Worm (Caenorhabditis elegans): ENCODE measurements around the gene scl-6.

scl-6 gene

DNA sequence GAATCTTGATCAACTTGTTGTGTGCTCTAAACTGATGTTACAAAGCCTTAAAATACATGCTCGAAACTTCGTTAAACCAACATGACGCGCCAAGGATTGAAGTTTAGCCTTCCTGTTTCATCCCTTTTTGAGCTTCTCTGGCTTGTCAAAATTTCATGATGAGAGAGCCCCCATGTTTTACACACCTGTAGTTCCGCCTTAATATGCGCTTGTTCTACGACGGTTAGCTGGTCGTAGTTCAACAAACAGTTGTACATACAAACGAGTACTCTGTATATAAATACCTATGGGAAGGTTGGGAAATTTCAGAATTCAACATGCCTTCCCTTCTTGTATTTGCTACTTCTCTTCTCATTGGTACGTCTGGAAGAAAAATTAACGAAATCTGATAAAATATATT is at the start of gene scl-6:
Gene scl-6, plus strand, starts transcription at position 301 of the 400 bp plus-strand sequence.
- TF ChIP-seq nhr-232 (tag; optimal IDR thresholded peaks at IDR 0.05) (no peak), C08G9.2 (tag; optimal IDR thresholded peaks at IDR 0.05) (no peak), hlh-13 (GFP tag; optimal IDR thresholded peaks at IDR 0.05) (no peak), fkh-6 (tag; optimal IDR thresholded peaks at IDR 0.05) (no peak), ceh-22 (tag; optimal IDR thresholded peaks at IDR 0.05) (no peak), sox-2 (GFP tag; IDR thresholded peaks at IDR 0.05) (no peak), ref-2 (tag; optimal IDR thresholded peaks at IDR 0.05) (no peak), unc-3 (GFP tag; conservative IDR thresholded peaks at IDR 0.05) (no peak), unc-3 (tag; optimal IDR thresholded peaks at IDR 0.05) (no peak), ceh-34 (tag; optimal IDR thresholded peaks at IDR 0.05) (no peak), ztf-16 (tag; optimal IDR thresholded peaks at IDR 0.05) (no peak), ceh-6 (GFP tag; optimal IDR thresholded peaks at IDR 0.05) (no peak), ceh-19 (GFP tag; optimal IDR thresholded peaks at IDR 0.05) (no peak), pat-9 (tag; optimal IDR thresholded peaks at IDR 0.05) (no peak), ceh-45 (GFP tag; IDR thresholded peaks at IDR 0.05) (no peak), ceh-24 (tag; optimal IDR thresholded peaks at IDR 0.05) (no peak), hlh-15 (tag; optimal IDR thresholded peaks at IDR 0.05) (no peak)

DNA sequence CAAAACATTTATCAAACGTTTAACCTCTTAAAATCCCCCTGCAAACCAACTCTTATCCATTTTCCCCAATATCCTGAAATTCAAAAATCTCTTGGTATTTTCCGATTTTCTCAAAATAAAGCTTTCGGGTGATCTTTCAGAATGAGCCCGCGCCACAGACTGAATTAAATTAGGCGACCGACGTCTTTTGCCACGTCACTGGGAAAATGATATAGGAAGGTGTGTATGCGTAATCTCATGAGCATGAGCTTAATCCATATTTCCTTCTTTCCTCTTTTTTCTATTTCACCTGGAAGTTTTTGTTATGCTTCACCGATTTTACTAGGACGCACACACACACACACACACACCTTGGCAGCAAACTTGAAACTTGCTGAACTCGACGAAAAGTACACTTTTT is 47.5 kb upstream of the scl-6 start:
- TF ChIP-seq ceh-48 (tag; optimal IDR thresholded peaks at IDR 0.05) (no peak), tbx-7 (tag; optimal IDR thresholded peaks at IDR 0.05) (no peak), mec-3 (tag; optimal IDR thresholded peaks at IDR 0.05; ENCODE audit: borderline replicate concordance) (no peak), gmeb-2 (tag; optimal IDR thresholded peaks at IDR 0.05) (no peak), C08G9.2 (tag; optimal IDR thresholded peaks at IDR 0.05) (no peak), odd-2 (tag; optimal IDR thresholded peaks at IDR 0.05) (no peak), dmd-4 (tag; optimal IDR thresholded peaks at IDR 0.05; ENCODE audit: borderline replicate concordance) (no peak), ceh-30 (tag; optimal IDR thresholded peaks at IDR 0.05) (no peak), elt-2 (tag; optimal IDR thresholded peaks at IDR 0.05) (no peak), sox-4 (tag; optimal IDR thresholded peaks at IDR 0.05) (no peak), pha-4 (tag; optimal IDR thresholded peaks at IDR 0.05) (no peak), ceh-45 (GFP tag; IDR thresholded peaks at IDR 0.05) (no peak), pax-1 (tag; optimal IDR thresholded peaks at IDR 0.05) (no peak), unc-42 (tag; optimal IDR thresholded peaks at IDR 0.05) (no peak), ceh-19 (GFP tag; optimal IDR thresholded peaks at IDR 0.05) (no peak), unc-55 (GFP tag; optimal IDR thresholded peaks at IDR 0.05) (no peak), zip-5 (tag; optimal IDR thresholded peaks at IDR 0.05) (no peak)

DNA sequence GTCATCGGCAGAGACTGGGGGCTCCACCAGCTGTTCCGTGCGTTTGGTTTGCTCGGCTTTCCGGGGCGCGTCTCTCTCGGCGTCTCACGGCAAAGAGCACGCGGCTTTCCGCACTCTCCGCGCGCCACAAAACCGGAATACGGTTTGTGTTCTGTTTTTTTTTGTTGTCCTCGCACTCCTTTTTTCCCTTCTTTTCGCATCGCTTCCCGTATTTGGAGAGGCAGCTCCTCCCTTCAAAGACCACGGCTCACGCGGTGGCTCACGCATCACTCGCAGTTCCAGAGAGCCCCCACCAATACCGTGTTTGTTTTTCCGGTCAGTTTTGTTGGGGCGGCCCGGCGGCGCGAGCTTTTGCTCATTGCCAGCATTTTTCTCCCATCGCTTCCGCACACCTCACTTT is 45.7 kb upstream of the scl-6 start:
- TF ChIP-seq hlh-6 (tag; optimal IDR thresholded peaks at IDR 0.05) (peak; percentile 54), unc-3 (GFP tag; conservative IDR thresholded peaks at IDR 0.05) (no peak), unc-3 (tag; optimal IDR thresholded peaks at IDR 0.05) (no peak), K09A11.1 (tag; optimal IDR thresholded peaks at IDR 0.05; ENCODE audit: insufficient read depth) (no peak), tbx-2 (tag; optimal IDR thresholded peaks at IDR 0.05) (peak; percentile 21), lin-11 (tag; optimal IDR thresholded peaks at IDR 0.05) (no peak), elt-4 (tag; optimal IDR thresholded peaks at IDR 0.05) (peak; percentile 55), ceh-31 (tag; optimal IDR thresholded peaks at IDR 0.05) (no peak), C08G9.2 (tag; optimal IDR thresholded peaks at IDR 0.05) (peak; percentile 36), sdc-2 (tag; optimal IDR thresholded peaks at IDR 0.05) (no peak), fax-1 (tag; optimal IDR thresholded peaks at IDR 0.05) (peak; percentile 57)

ce11 chrIV:13025853-13026343 is 42.7 kb upstream of the scl-6 start:
- TF ChIP-seq C08G9.2 (tag; optimal IDR thresholded peaks at IDR 0.05) = no peak
- no peak for TF ChIP-seq mec-3 (tag; optimal IDR thresholded peaks at IDR 0.05; ENCODE audit: borderline replicate concordance)
- TF ChIP-seq ceh-19 (GFP tag; optimal IDR thresholded peaks at IDR 0.05) = peak; percentile 33
- peak; percentile 36 for TF ChIP-seq ceh-31 (tag; optimal IDR thresholded peaks at IDR 0.05)
- TF ChIP-seq fkh-6 (tag; optimal IDR thresholded peaks at IDR 0.05) = peak; percentile 1
- TF ChIP-seq sdc-2 (tag; optimal IDR thresholded peaks at IDR 0.05) = no peak
- TF ChIP-seq fax-1 (tag; optimal IDR thresholded peaks at IDR 0.05) = peak; percentile 2
- TF ChIP-seq Y22D7AL.16 (tag; optimal IDR thresholded peaks at IDR 0.05) = no peak
- no peak for TF ChIP-seq ets-4 (tag; optimal IDR thresholded peaks at IDR 0.05)
- TF ChIP-seq nhr-11 (tag; optimal IDR thresholded peaks at IDR 0.05) = no peak
- TF ChIP-seq nfya-1 (tag; optimal IDR thresholded peaks at IDR 0.05) = peak; percentile 33
- peak; percentile 93 for TF ChIP-seq unc-42 (tag; optimal IDR thresholded peaks at IDR 0.05)
- peak; percentile 20 for TF ChIP-seq ceh-18 (tag; optimal IDR thresholded peaks at IDR 0.05)
- no peak for TF ChIP-seq pha-2 (tag; optimal IDR thresholded peaks at IDR 0.05)
- TF ChIP-seq nhr-232 (tag; optimal IDR thresholded peaks at IDR 0.05) = no peak
- TF ChIP-seq pha-4 (tag; optimal IDR thresholded peaks at IDR 0.05) = no peak
- TF ChIP-seq unc-86 (tag; optimal IDR thresholded peaks at IDR 0.05) = no peak
- TF ChIP-seq ceh-2 (tag; optimal IDR thresholded peaks at IDR 0.05) = no peak
- no peak for TF ChIP-seq F13H6.1 (tag; optimal IDR thresholded peaks at IDR 0.05)
